Fruit fly (Drosophila melanogaster) S2 (cell line): ENCODE results near the gene Rdh.

Experiments
- CG8478 ChIP-seq: fragments of >200 bp; optimal IDR thresholded peaks from 2 replicates; lab custom pipeline; 2018
- CTCF ChIP-seq, 2 experiments: fragments of >200 bp; optimal IDR thresholded peaks; 2 replicates each; lab custom pipeline; 2018

Gene Rdh

DNA sequence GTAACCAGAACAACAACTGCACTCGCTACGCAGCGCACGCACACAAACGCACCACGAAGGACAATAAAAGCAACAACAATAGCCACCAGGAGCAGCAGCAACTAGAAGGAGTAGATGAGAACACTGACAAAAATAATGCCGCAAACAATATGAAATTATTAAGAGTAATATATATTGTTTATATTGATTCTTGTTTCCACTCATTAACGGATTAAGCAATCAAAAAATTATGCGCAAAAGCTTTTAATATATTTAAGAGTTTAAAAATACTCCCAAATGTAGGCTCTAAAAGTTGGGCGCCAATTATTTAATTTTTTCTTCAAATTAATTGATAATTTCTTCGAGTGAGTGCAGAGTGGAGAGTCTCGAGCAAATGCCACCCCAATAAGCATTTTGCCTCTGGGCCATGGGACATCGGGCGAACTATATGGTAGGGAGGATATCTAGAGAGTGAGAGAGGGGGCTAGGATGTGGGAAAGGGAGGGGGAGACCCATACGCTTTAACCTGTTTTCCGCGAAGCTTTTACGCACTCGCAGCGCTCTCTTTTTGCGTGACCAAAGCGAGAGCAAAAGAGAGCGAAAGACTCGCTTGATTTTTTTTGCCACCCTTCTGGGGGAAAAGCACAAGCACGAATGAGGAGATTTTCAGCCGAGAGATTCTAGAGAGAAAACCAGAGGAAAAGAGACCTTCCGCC lies at the start of gene Rdh:
TSS of gene Rdh (plus strand) at position 660 of the 695 bp plus-strand sequence.
- TF ChIP-seq CTCF (optimal IDR thresholded peaks at IDR 0.05; lab: Kevin White, UChicago) (no peak), CG8478 (lab: Kevin White, UChicago) (no peak)

DNA sequence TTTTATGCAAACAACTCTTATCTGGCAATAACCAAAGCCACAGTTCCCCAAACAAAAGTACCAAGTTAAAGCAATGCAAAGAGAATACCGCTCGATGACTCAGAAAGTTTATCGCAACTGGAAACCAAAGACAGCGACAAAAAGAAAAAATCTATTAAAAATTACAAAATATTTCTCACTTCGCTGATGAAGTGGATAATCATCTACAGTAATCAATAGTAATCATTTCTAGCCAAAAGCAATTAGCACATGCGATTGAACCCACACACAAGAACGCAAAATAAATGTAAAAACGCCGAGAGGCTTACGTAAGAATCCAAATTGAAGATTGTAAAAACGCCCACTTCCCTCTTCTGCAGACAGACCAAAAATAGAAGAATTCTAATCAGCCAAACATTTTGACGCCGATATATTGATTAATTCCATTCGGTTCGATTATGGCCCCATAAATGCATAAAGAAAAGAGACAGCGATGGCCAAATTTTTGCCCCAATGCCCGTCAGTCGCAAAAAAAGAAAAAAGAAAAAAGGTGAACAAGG lies 48.6 kb upstream of the Rdh start:
- no peak for TF ChIP-seq CTCF (optimal IDR thresholded peaks at IDR 0.05; lab: Kevin White, UChicago)
- no peak for TF ChIP-seq CG8478 (lab: Kevin White, UChicago)

DNA sequence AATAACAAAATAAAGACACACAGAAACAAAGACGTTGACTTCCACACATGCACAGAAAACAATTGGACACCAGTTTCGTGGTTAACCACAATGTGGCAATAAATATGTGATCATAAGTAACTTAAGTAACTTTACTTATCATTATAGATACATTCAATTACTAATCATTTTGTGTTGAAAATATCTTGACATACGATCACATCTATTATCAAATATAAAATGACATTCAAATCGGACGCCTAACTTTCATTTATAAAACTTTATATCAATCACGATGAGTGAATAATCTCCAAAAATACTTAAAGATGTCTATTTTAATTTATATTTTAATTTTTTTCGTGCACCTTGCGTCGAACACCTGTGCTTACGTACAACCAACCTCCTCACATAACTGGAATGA lies 46.8 kb upstream of the Rdh start:
- TF ChIP-seq CTCF (optimal IDR thresholded peaks at IDR 0.05; lab: Kevin White, UChicago) = no peak
- TF ChIP-seq CG8478 (lab: Kevin White, UChicago) = no peak

DNA sequence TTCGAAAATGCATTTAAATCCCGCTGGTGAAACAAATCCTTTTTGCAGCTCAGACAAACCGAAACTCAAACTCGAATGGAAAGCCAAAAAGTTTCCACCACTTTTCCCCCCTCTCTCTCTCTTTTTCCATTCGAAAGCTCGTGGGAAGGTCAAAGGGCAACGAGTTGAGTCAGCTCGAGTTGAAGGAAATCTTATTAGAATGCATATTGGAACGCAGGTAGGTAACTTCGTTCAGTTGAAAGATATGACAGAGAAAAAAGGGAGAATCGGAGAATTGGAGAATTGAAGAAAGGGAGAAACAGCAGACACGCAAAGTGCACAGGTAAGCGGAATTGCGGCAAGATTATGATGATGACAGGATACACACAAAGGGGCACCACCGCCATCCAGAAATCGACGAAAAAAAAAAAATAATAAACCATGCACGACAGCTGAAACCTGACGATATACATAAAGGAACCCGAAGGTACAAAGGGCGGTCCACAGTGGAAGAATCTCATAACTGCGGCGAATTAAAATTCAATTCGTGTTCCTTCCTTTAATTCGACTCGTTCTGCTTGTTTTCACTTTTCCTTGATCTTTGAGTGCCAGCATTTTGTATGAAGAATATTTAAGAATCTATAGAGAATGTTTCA lies 42.5 kb upstream of the Rdh start:
- no peak for TF ChIP-seq CG8478 (lab: Kevin White, UChicago)

DNA sequence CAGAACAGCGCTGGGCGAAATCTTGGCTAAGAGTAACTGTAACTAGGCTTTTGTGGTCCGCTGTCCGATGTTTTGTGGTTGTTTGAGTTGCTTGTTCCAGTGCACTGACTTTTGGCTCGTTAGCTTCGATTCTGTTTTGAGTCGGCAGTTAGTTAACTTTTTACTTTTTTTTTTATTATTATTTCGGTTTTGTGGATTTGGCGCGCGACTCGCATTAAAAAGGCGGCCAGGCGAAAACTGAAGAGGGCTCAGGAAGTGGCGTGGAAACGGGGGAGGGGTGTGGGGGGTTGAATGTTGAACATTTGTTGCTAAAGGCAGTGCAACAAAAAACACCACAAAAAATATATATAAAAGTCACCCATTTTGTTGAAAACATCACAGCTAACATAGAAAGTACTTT lies 41.8 kb upstream of the Rdh start:
- no peak for TF ChIP-seq CTCF (optimal IDR thresholded peaks at IDR 0.05; lab: Kevin White, UChicago)
- no peak for TF ChIP-seq CG8478 (lab: Kevin White, UChicago)

DNA sequence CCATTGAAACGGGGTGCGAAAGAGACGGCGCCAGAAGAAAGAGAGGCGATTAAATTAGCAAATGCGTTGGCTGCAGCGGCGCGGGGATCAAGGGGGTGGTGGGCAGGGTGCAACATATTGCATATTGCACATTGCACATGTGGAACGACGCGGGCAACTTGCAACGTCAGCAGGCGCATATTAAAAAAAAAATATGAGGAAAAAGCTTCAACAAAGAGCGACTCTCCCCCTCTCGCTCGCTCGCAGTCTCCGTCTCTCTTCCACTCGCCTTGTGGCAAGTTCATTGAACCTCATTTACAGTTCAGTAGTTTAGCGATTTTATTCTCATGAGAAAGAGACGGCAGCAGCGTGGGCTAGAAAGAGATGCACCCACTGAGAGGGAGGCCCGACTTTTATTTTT lies 41.2 kb upstream of the Rdh start:
- TF ChIP-seq CG8478 (lab: Kevin White, UChicago) = no peak
- TF ChIP-seq CTCF (optimal IDR thresholded peaks at IDR 0.05; lab: Kevin White, UChicago) = no peak

DNA sequence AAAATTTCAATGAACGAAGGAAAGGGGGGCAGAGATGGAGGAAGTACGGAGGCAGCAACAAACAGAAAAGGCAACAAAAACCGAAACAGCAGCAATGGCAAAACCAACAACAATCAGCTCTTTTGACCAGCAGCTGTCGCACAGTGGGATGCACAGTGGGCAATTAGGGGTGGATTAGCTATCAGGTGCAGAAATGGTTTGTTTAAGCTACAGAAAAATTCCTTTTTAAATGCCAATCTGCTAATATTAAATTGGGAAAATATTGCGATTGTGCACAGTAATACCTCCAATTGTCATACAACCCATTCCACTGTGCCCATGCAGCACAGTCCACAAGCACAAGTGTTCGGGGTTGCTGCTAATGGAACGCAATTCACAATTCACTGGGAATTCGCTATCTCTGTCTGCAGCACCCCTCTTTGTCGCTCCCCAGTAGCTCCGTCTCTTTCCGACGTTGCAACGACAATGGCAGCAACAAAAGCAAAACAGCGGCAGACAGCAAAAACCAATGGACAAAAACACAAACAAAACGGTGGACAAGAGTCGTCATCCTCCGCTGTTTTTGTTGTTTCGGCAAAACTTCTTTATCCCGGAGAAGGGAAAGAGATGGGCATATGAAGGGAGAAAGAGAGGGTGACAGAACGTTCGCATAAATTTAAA lies 40.1 kb upstream of the Rdh start:
- TF ChIP-seq CG8478 (lab: Kevin White, UChicago) = no peak
- no peak for TF ChIP-seq CTCF (optimal IDR thresholded peaks at IDR 0.05; lab: Kevin White, UChicago)

DNA sequence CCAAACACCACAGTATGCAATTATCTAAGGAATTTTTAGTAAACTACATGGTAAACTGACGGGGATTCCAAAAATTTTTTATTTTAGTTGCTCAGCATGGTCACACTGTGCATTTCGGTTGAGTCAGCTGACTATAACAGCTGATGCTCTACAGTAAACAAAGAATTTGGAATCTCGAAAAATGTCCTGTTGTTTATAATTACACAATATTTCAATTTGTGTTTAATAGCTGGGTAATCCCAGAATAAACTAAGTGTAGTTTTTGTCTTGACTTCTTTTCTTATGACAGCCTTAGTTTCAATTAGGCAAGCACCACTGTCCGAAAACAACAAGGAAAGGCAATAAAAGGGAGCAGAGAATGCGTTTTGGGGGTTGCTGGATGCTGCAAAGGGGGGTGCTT lies 39.6 kb upstream of the Rdh start:
- TF ChIP-seq CTCF (optimal IDR thresholded peaks at IDR 0.05; lab: Kevin White, UChicago) (no peak), CG8478 (lab: Kevin White, UChicago) (no peak)

DNA sequence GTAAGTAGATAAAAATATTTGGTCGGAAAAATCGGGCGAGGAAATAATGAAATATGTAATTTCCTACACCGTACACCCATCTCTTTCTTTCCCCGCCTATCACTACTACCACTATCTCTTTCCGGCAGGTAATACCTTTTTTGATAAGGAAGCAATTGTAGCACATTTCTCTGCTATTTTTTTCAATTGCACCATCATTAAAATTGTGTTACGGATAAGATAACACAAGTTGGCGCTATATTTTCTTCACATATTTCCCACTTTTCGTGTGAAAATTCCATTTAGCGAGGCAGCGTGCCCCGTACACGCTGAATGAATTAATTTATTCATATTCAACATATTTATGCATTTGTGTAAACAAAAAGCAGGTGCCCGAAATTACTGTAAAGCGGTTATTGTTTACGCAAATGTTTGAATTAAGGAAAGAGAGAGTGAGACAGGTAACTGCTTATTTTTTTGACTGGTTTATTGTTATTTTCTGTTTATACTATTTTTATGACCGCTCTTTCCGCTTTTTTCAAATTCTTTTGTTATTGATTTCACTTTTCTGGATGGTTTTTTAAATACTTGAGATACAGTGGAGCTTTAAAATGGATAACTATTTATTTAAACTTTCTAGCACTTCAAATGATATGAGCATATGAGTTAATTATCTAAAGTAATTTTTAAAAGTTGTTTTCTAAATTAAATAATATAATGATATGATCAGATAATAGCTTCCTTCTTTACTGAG lies 38.7 kb upstream of the Rdh start:
- TF ChIP-seq CG8478 (lab: Kevin White, UChicago) (no peak), CTCF (optimal IDR thresholded peaks at IDR 0.05; lab: Kevin White, UChicago) (no peak)

DNA sequence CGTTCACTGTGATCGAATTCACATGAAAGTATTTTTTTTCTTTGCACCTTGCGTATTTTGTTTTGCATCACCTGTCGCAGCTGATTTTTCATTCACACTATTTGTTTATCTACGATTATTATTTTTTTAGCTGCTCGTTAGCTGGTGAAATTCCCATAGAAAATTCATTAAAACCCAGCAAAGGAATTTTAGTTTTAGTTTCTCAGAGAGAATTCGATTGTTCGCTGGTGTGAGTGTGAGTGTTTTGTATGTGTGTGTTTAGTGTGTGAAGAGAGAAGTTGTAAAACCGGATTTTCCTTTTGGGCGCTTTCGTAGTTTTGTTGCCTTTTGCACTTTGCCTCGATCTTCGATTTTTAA lies 38.2 kb upstream of the Rdh start:
- no peak for TF ChIP-seq CG8478 (lab: Kevin White, UChicago)
- TF ChIP-seq CTCF (optimal IDR thresholded peaks at IDR 0.05; lab: Kevin White, UChicago) = no peak

DNA sequence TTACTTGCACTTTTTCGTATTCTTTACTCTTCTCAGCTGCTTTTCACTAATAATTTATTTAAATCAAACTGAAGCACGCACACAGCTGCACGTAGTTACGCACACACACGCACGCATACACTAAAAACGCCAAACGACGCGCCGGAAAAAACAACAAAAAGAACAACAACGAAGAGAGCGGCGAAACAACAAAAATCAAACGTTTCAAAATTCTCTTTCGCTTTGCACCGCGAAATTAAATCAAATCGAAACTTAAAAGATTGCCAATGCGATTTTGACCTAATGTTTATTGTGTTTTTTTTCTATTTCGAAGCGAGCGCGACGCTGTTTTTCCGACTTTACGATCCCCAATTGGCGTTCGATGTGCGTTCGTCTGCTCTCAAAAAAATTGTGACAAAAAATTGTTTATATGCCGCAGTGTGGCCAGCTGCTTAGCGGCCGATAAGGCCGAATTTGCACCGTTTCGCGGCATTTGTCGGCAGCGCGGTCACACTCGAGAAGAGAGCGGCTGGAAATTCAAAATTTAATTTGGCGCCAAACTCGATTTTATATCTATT lies 37.6 kb upstream of the Rdh start:
- TF ChIP-seq CTCF (optimal IDR thresholded peaks at IDR 0.05; lab: Kevin White, UChicago) = peak in 1 of 2 experiments; percentile 37
- no peak for TF ChIP-seq CG8478 (lab: Kevin White, UChicago)

DNA sequence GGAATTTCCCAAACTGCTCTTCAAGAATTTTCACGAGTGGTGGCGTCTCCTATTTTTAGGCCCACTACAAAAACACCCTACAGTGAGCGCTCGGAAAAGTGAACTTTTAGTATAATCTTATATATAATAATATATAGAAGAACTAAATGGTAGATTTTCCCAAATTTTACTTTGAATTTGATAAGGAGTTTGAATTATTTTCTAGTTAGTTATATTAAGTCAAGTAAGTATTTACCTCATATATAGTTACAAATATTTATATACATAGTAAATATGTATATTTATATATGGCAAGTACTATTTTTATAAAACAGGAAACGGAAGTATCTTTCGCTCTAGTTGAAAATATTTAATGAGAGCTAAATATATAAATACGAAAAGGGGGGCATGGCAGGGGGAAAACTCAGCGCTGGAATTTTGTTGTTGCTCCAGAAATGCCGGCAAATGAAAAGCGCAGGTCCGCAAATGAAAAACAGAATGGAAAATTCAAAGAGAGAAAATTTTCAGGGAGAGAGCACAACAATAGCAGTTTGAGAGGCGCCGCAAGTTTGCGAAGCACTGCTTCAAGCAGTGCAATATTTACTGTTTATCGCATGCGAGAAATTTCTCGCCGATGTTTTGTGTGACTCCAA lies 36.3 kb upstream of the Rdh start:
- TF ChIP-seq CG8478 (lab: Kevin White, UChicago) (no peak), CTCF (optimal IDR thresholded peaks at IDR 0.05; lab: Kevin White, UChicago) (peak; percentile 30 to 67)

DNA sequence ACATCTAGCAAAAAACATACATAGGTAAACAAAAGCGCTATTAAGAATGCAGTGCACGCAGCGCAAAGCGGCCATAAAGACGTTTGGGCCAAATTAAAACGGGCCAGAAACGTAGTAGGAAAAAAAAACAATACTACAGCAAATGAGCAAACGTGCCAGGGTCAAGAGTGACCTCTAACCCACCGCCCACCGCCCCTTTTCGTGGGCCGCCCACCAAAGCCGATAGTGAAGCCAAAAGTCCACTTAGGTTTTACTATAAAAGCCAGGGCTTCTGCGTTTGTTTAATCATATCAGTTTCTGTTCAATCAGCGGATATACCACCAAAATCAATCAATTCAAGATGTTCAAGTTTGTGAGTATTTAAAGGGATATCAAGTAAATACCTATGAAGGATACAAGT lies 34.7 kb upstream of the Rdh start, which contains the start of gene CG32266:
TSS of gene CG32266 (plus strand) at position 301 of the 400 bp plus-strand sequence.
- no peak for TF ChIP-seq CTCF (optimal IDR thresholded peaks at IDR 0.05; lab: Kevin White, UChicago)
- no peak for TF ChIP-seq CG8478 (lab: Kevin White, UChicago)
